Worm (Caenorhabditis elegans): Measurements from ENCODE around the gene K10H10.12.

K10H10.12 gene

DNA sequence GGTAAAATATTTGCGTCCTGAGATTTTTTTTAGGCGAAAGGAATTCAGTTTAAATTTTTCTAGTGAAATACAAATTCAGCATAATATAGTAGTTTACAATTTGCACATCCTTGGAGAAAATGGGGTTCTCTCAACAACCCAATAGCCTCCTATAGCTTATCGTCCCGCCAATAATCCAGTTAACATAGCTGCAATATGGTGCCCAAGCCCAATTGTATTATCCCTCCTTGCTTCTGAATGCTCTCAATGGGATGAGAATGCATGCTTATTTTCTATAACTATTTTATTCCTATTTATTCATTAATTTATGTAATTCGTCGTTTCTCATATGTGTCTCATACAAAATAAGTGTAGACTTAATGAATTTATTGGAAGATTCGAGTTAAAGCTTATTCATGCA is 36.1 kb downstream of the K10H10.12 start:
- TF ChIP-seq ceh-43 (GFP tag; optimal IDR thresholded peaks at IDR 0.05), result no peak
- TF ChIP-seq ces-1 (GFP tag; optimal IDR thresholded peaks at IDR 0.05), result peak; percentile 99

DNA sequence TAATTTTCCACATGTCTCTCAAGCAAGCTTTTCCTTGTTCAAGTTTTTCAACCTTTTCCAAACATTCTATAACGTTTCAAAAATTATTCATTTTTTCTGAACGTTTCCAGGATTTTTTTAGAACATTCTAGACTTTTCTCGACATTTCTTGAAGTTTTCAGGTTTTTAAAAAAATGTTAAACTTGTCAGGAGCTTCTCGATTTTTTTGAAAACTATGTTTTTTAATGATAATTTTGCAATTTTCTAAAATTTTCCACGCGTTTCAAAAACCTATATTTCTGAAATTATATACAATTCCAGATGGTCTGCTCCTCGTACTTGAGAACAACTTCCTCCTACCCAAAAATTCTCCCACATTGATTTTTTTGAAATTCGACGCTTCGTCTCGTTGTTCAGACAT is 50.8 kb downstream of the K10H10.12 start, which contains the start of gene dmsr-6:
TSS of gene dmsr-6 (plus strand) at position 301 of the 400 bp plus-strand sequence.
- no peak for TF ChIP-seq ham-2 (GFP tag; optimal IDR thresholded peaks at IDR 0.05)
- TF ChIP-seq elt-3 (tag; optimal IDR thresholded peaks at IDR 0.05), result no peak
- TF ChIP-seq mep-1 (tag; optimal IDR thresholded peaks at IDR 0.05), result no peak

Data from whole organism, mixed stage, embryonic.